Fruit fly (Drosophila melanogaster) whole organism, embryonic: Measurements from ENCODE around the gene CG8668.

ENCODE experiments used
- Abd-B ChIP-seq: fragments of 200-800 bp; sonication (Bioruptor generic); optimal IDR thresholded peaks from 2 replicates; lab custom pipeline; 2018; ENCODE audit warnings: missing biosample characterization, mild to moderate bottlenecking, missing genetic modification characterization, moderate library complexity
- Bgb ChIP-seq: fragments of 200-800 bp; sonication (Bioruptor generic); IDR thresholded peaks from 2 replicates; pipeline ENCODE4 v1.3.6; 2022; ENCODE audit warnings: missing biosample characterization, missing genetic modification characterization; ENCODE audit not compliant: partially characterized antibody
- CG10462 ChIP-seq: fragments of 200-800 bp; sonication (Bioruptor generic); optimal IDR thresholded peaks from 2 replicates; lab custom pipeline; 2016; ENCODE audit warnings: missing biosample characterization, missing genetic modification characterization
- CG10654 ChIP-seq: fragments of 200-800 bp; sonication (Bioruptor generic); optimal IDR thresholded peaks from 2 replicates; lab custom pipeline; 2016; ENCODE audit warnings: missing biosample characterization, missing genetic modification characterization
- CG11398 ChIP-seq: fragments of 200-800 bp; sonication (Bioruptor generic); optimal IDR thresholded peaks from 2 replicates; lab custom pipeline; 2016; ENCODE audit warnings: missing biosample characterization, missing genetic modification characterization
- CG12219 ChIP-seq: fragments of 200-800 bp; sonication (Bioruptor generic); optimal IDR thresholded peaks from 3 replicates; lab custom pipeline; 2018; ENCODE audit warnings: missing biosample characterization, mild to moderate bottlenecking, missing genetic modification characterization
- CG13123 ChIP-seq: fragments of 200-800 bp; sonication (Bioruptor generic); optimal IDR thresholded peaks from 2 replicates; lab custom pipeline; 2016; ENCODE audit warnings: missing biosample characterization, missing genetic modification characterization
- CG13296 ChIP-seq: fragments of 200-800 bp; sonication (Bioruptor generic); optimal IDR thresholded peaks from 3 replicates; lab custom pipeline; 2018; ENCODE audit warnings: missing biosample characterization, mild to moderate bottlenecking, missing genetic modification characterization
- CG14860 ChIP-seq: fragments of 200-800 bp; sonication (Bioruptor generic); IDR thresholded peaks from 3 replicates; pipeline ENCODE4 v1.3.6; 2022; ENCODE audit warnings: missing biosample characterization, missing genetic modification characterization; ENCODE audit not compliant: partially characterized antibody
- CG15601 ChIP-seq: fragments of 200-800 bp; sonication (Bioruptor generic); optimal IDR thresholded peaks from 3 replicates; lab custom pipeline; 2019; ENCODE audit warnings: missing biosample characterization, mild to moderate bottlenecking, missing genetic modification characterization, moderate library complexity
- CG2129 ChIP-seq: fragments of 200-800 bp; sonication (Bioruptor generic); IDR thresholded peaks from 2 replicates; pipeline ENCODE4 v1.3.6; 2022; ENCODE audit warnings: missing biosample characterization, missing genetic modification characterization; ENCODE audit not compliant: partially characterized antibody
- CG32772 ChIP-seq: fragments of 200-800 bp; sonication (Bioruptor generic); IDR thresholded peaks from 2 replicates; pipeline ENCODE4 v1.3.6; 2022; ENCODE audit warnings: missing biosample characterization, missing genetic modification characterization
- CG5953 ChIP-seq: fragments of 200-800 bp; sonication (Bioruptor generic); IDR thresholded peaks from 2 replicates; pipeline ENCODE4 v1.3.6; 2022; ENCODE audit warnings: missing biosample characterization, missing genetic modification characterization
- CG8388 ChIP-seq: fragments of 200-800 bp; sonication (Bioruptor generic); optimal IDR thresholded peaks from 2 replicates; lab custom pipeline; 2019; ENCODE audit warnings: missing biosample characterization, mild to moderate bottlenecking, missing genetic modification characterization, moderate library complexity
- CG9437 ChIP-seq: fragments of 200-800 bp; sonication (Bioruptor generic); optimal IDR thresholded peaks from 2 replicates; lab custom pipeline; 2018; ENCODE audit warnings: missing biosample characterization, mild to moderate bottlenecking, missing genetic modification characterization
- CrebB ChIP-seq: fragments of 200-800 bp; sonication (Bioruptor generic); optimal IDR thresholded peaks from 3 replicates; lab custom pipeline; 2018; ENCODE audit warnings: missing biosample characterization, mild to moderate bottlenecking, missing genetic modification characterization
- Dll ChIP-seq: fragments of 200-800 bp; sonication (Bioruptor generic); IDR thresholded peaks from 4 replicates; pipeline ENCODE4 v1.3.6; 2022; ENCODE audit warnings: missing biosample characterization, missing genetic modification characterization; ENCODE audit not compliant: partially characterized antibody
- Drgx ChIP-seq: fragments of 200-800 bp; sonication (Bioruptor generic); IDR thresholded peaks from 2 replicates; pipeline ENCODE4 v1.3.6; 2022; ENCODE audit warnings: missing biosample characterization, missing genetic modification characterization
- H15 ChIP-seq: fragments of 200-800 bp; sonication (Bioruptor generic); IDR thresholded peaks from 3 replicates; pipeline ENCODE4 v1.3.6; 2022; ENCODE audit warnings: missing biosample characterization, missing genetic modification characterization
- HLH4C ChIP-seq: fragments of 200-800 bp; sonication (Bioruptor generic); IDR thresholded peaks from 3 replicates; pipeline ENCODE4 v1.3.6; 2022; ENCODE audit warnings: missing biosample characterization, missing genetic modification characterization; ENCODE audit not compliant: partially characterized antibody
- Hand ChIP-seq: fragments of 200-800 bp; sonication (Bioruptor generic); optimal IDR thresholded peaks from 2 replicates; lab custom pipeline; 2017; ENCODE audit warnings: mild to moderate bottlenecking, missing biosample characterization, missing genetic modification reagents, missing genetic modification characterization
- MESR4 ChIP-seq: fragments of 200-800 bp; sonication (Bioruptor generic); optimal IDR thresholded peaks from 2 replicates; lab custom pipeline; 2018; ENCODE audit warnings: missing biosample characterization, mild to moderate bottlenecking, missing genetic modification characterization, moderate library complexity
- Nf-YA ChIP-seq: fragments of 200-800 bp; sonication (Bioruptor generic); IDR thresholded peaks from 2 replicates; pipeline ENCODE4 v1.3.6; 2022; ENCODE audit warnings: missing biosample characterization, missing genetic modification characterization
- Sin3A ChIP-seq: fragments of >200 bp; optimal IDR thresholded peaks from 2 replicates; lab custom pipeline; 2018
- TFAM ChIP-seq: fragments of 200-800 bp; sonication (Bioruptor generic); optimal IDR thresholded peaks from 2 replicates; lab custom pipeline; 2017; ENCODE audit warnings: missing biosample characterization, missing genetic modification characterization, inconsistent platforms
- bbx ChIP-seq: fragments of 200-800 bp; sonication (Bioruptor generic); IDR thresholded peaks from 2 replicates; pipeline ENCODE4 v1.3.6; 2022; ENCODE audit warnings: missing biosample characterization, missing genetic modification characterization; ENCODE audit not compliant: partially characterized antibody
- bigmax ChIP-seq: fragments of 200-800 bp; sonication (Bioruptor generic); optimal IDR thresholded peaks from 2 replicates; lab custom pipeline; 2018; ENCODE audit warnings: missing biosample characterization, mild to moderate bottlenecking, missing genetic modification characterization
- bowl ChIP-seq: fragments of 200-800 bp; sonication (Bioruptor generic); IDR thresholded peaks from 2 replicates; pipeline ENCODE4 v1.3.6; 2022; ENCODE audit warnings: missing biosample characterization, missing genetic modification characterization
- bsh ChIP-seq, 2 experiments: fragments of 200-800 bp; sonication (Bioruptor generic); optimal IDR thresholded peaks; 2 replicates each; lab custom pipeline; 2017 to 2018; ENCODE audit warnings: mild to moderate bottlenecking in 2 of 2, missing biosample characterization in 2 of 2, missing genetic modification characterization in 2 of 2, moderate library complexity in 1 of 2
- crol ChIP-seq: fragments of 200-800 bp; sonication (Bioruptor generic); IDR thresholded peaks from 2 replicates; pipeline ENCODE4 v1.3.6; 2022; ENCODE audit warnings: missing biosample characterization, missing genetic modification characterization
- da ChIP-seq: fragments of 200-800 bp; sonication (Bioruptor generic); optimal IDR thresholded peaks from 2 replicates; lab custom pipeline; 2016; ENCODE audit warnings: missing biosample characterization, missing genetic modification characterization
- danr ChIP-seq: fragments of 200-800 bp; sonication (Bioruptor generic); IDR thresholded peaks from 2 replicates; pipeline ENCODE4 v1.3.6; 2022; ENCODE audit warnings: missing biosample characterization, missing genetic modification characterization
- ewg ChIP-seq: fragments of 200-800 bp; sonication (Bioruptor generic); optimal IDR thresholded peaks from 3 replicates; lab custom pipeline; 2017; ENCODE audit warnings: mild to moderate bottlenecking, missing biosample characterization, missing genetic modification reagents, missing genetic modification characterization
- gce ChIP-seq: fragments of 200-800 bp; sonication (Bioruptor generic); IDR thresholded peaks from 3 replicates; pipeline ENCODE4 v1.3.6; 2022; ENCODE audit warnings: missing biosample characterization, missing genetic modification characterization
- kay ChIP-seq: fragments of 200-800 bp; sonication (Bioruptor generic); optimal IDR thresholded peaks from 2 replicates; lab custom pipeline; 2016; ENCODE audit warnings: missing biosample characterization, missing genetic modification characterization
- klu ChIP-seq: fragments of 200-800 bp; sonication (Bioruptor generic); IDR thresholded peaks from 2 replicates; pipeline ENCODE4 v1.3.6; 2022; ENCODE audit warnings: missing biosample characterization, missing genetic modification characterization
- mirr ChIP-seq: fragments of 200-800 bp; sonication (Bioruptor generic); optimal IDR thresholded peaks from 3 replicates; lab custom pipeline; 2018; ENCODE audit warnings: missing biosample characterization, mild to moderate bottlenecking, missing genetic modification characterization
- nmo ChIP-seq: fragments of 200-800 bp; sonication (Bioruptor generic); optimal IDR thresholded peaks from 2 replicates; lab custom pipeline; 2018; ENCODE audit warnings: missing biosample characterization, mild to moderate bottlenecking, missing genetic modification characterization, moderate library complexity
- p53 ChIP-seq: fragments of 200-800 bp; sonication (Bioruptor generic); optimal IDR thresholded peaks from 2 replicates; lab custom pipeline; 2016; ENCODE audit warnings: missing biosample characterization, missing genetic modification characterization
- phol ChIP-seq: fragments of 200-800 bp; sonication (Bioruptor generic); optimal IDR thresholded peaks from 3 replicates; lab custom pipeline; 2018; ENCODE audit warnings: missing biosample characterization, mild to moderate bottlenecking, missing genetic modification characterization, moderate library complexity
- ranshi ChIP-seq: fragments of 200-800 bp; sonication (Bioruptor generic); IDR thresholded peaks from 2 replicates; pipeline ENCODE4 v1.3.6; 2022; ENCODE audit warnings: missing biosample characterization, missing genetic modification characterization
- sima ChIP-seq: fragments of 200-800 bp; sonication (Bioruptor generic); optimal IDR thresholded peaks from 2 replicates; lab custom pipeline; 2016; ENCODE audit warnings: missing biosample characterization, missing genetic modification characterization
- tap ChIP-seq: fragments of 200-800 bp; optimal IDR thresholded peaks from 3 replicates; lab custom pipeline; 2019; ENCODE audit warnings: missing biosample characterization, mild to moderate bottlenecking, missing genetic modification characterization, moderate library complexity
- tio ChIP-seq: fragments of 200-800 bp; sonication (Bioruptor generic); optimal IDR thresholded peaks from 2 replicates; lab custom pipeline; 2017; ENCODE audit warnings: missing biosample characterization, missing genetic modification characterization, inconsistent platforms
- toy ChIP-seq: fragments of 200-800 bp; sonication (Bioruptor generic); IDR thresholded peaks from 2 replicates; pipeline ENCODE4 v1.3.6; 2022; ENCODE audit warnings: missing biosample characterization, missing genetic modification characterization
- tup ChIP-seq: fragments of 200-800 bp; sonication (Bioruptor generic); optimal IDR thresholded peaks from 2 replicates; lab custom pipeline; 2016; ENCODE audit warnings: missing biosample characterization, mild to moderate bottlenecking, missing genetic modification characterization, moderate library complexity
- unpg ChIP-seq: fragments of 200-800 bp; sonication (Bioruptor generic); optimal IDR thresholded peaks from 3 replicates; lab custom pipeline; 2018; ENCODE audit warnings: missing biosample characterization, mild to moderate bottlenecking, missing genetic modification characterization, moderate library complexity

The CG8668 gene

dm6 chr2L:8148514-8149085 is 21.8 kb downstream of the CG8668 start (continued):
- TF ChIP-seq toy (GFP tag; lab: Robert Waterston, UW) (no peak), unpg (GFP tag; lab: Kevin White, UChicago) (no peak), Nf-YA (GFP tag; lab: Robert Waterston, UW) (no peak)

- TF ChIP-seq tup (GFP tag; lab: Kevin White, UChicago) (peak; percentile 65), ranshi (GFP tag; lab: Robert Waterston, UW) (0 out of 2 replicates have a peak, but pooled peaks have one; percentile 29), CG2129 (GFP tag; lab: Robert Waterston, UW) (no peak), CG15601 (tag; lab: Kevin White, UChicago) (no peak), mirr (GFP tag; lab: Kevin White, UChicago) (peak; percentile 1), CG32772 (GFP tag; lab: Robert Waterston, UW) (peak; percentile 67; the same call in 1 of the 2 replicates), klu (GFP tag; lab: Robert Waterston, UW) (no peak), da (peak; percentile 74), CrebB (tag; lab: Kevin White, UChicago) (peak; percentile 57), H15 (GFP tag; lab: Robert Waterston, UW) (peak; percentile 47; the same call in 2 of the 3 replicates), TFAM (GFP tag; lab: Kevin White, UChicago) (no peak), CG10462 (GFP tag; lab: Kevin White, UChicago) (no peak), CG10654 (peak; percentile 68), p53 (GFP tag; lab: Kevin White, UChicago) (peak; percentile 43), bowl (GFP tag; lab: Robert Waterston, UW) (no peak), CG12219 (GFP tag; lab: Kevin White, UChicago) (no peak), unpg (GFP tag; lab: Kevin White, UChicago) (peak; percentile 74), CG13123 (GFP tag; lab: Kevin White, UChicago) (peak; percentile 24), tap (tag; lab: Kevin White, UChicago) (peak; percentile 56), HLH4C (GFP tag; lab: Robert Waterston, UW) (peak; percentile 27; the same call in 1 of the 3 replicates), bsh (GFP tag; optimal IDR thresholded peaks at IDR 0.05; lab: Kevin White, UChicago) (no peak), Dll (GFP tag; lab: Robert Waterston, UW) (0 out of 4 replicates have a peak, but pooled peaks have one; percentile 51), Sin3A (lab: Kevin White, UChicago) (peak; percentile 62), Bgb (peak; percentile 41; the same call in 1 of the 2 replicates), nmo (GFP tag; lab: Kevin White, UChicago) (peak; percentile 76), toy (GFP tag; lab: Robert Waterston, UW) (no peak), Abd-B (peak; percentile 70), CG5953 (GFP tag; lab: Robert Waterston, UW) (no peak), danr (GFP tag; lab: Robert Waterston, UW) (peak; percentile 43; the same call in 1 of the 2 replicates), MESR4 (GFP tag; lab: Kevin White, UChicago) (peak; percentile 37), CG11398 (GFP tag; lab: Kevin White, UChicago) (no peak), bbx (no peak), ewg (peak; percentile 99), phol (tag; lab: Kevin White, UChicago) (peak; percentile 76), kay (GFP tag; lab: Kevin White, UChicago) (peak; percentile 39), bigmax (GFP tag; lab: Kevin White, UChicago) (no peak), tio (GFP tag; lab: Kevin White, UChicago) (peak; percentile 39), sima (no peak), Drgx (GFP tag; lab: Robert Waterston, UW) (peak; percentile 70), crol (GFP tag; lab: Robert Waterston, UW) (no peak), CG14860 (GFP tag; lab: Robert Waterston, UW) (peak; percentile 13; the same call in 1 of the 3 replicates), CG13296 (GFP tag; lab: Kevin White, UChicago) (peak; percentile 68), CG9437 (GFP tag; lab: Kevin White, UChicago) (peak; percentile 45), CG8388 (GFP tag; lab: Kevin White, UChicago) (peak; percentile 41), gce (GFP tag; lab: Robert Waterston, UW) (no peak), Hand (GFP tag; lab: Kevin White, UChicago) (no peak)
These were observed 29.9 kb downstream of the CG8668 start for dm6 chr2L:8156682-8157081.
